Fruit fly (Drosophila melanogaster) S2 (cell line): ENCODE data around the gene Obp19d.

Source experiments
- CG8478 ChIP-seq: fragments of >200 bp; optimal IDR thresholded peaks from 2 replicates; lab custom pipeline; 2018
- CTCF ChIP-seq, 2 experiments: fragments of >200 bp; optimal IDR thresholded peaks; 2 replicates each; lab custom pipeline; 2018

- TF ChIP-seq CTCF (optimal IDR thresholded peaks at IDR 0.05; lab: Kevin White, UChicago) (no peak), CG8478 (lab: Kevin White, UChicago) (no peak)
Observed at dm6 chrX:20393580-20393979, 25.8 kb upstream of the Obp19d start, which contains the start of gene Syx16.
